Worm (Caenorhabditis elegans) whole organism, midembryonic: Measurements from ENCODE around the gene B0035.15.

ENCODE experiments used
- flt-1 ChIP-seq: fragments of 200-800 bp; sonication (Bioruptor generic); IDR thresholded peaks from 2 replicates; pipeline ENCODE4 v1.3.6; 2022; ENCODE audit warnings: missing genetic modification characterization, missing compliant biosample characterization
- klf-2 ChIP-seq: fragments of 200-800 bp; sonication (Bioruptor generic); conservative IDR thresholded peaks from 2 replicates; pipeline ENCODE4 v1.3.6; 2022; ENCODE audit warnings: missing genetic modification reagents, missing genetic modification characterization, missing compliant biosample characterization
- med-1 ChIP-seq: sonication (generic microtip); optimal IDR thresholded peaks from 2 replicates; lab custom pipeline; 2017; ENCODE audit warnings: missing genetic modification characterization, mild to moderate bottlenecking, missing compliant biosample characterization, antibody characterized with exemption, missing genetic modification reagents; ENCODE audit not compliant: insufficient read depth
- ref-1 ChIP-seq: fragments of 200-800 bp; sonication (Bioruptor generic); conservative IDR thresholded peaks from 2 replicates; pipeline ENCODE4 v1.3.6; 2022; ENCODE audit warnings: missing genetic modification reagents, missing genetic modification characterization, missing compliant biosample characterization
- ztf-23 ChIP-seq: fragments of 200-800 bp; sonication (Bioruptor generic); IDR thresholded peaks from 2 replicates; pipeline ENCODE4 v1.3.6; 2022; ENCODE audit warnings: missing genetic modification reagents, missing genetic modification characterization, missing compliant biosample characterization
- ztf-29 ChIP-seq: fragments of 200-800 bp; sonication (Bioruptor generic); IDR thresholded peaks from 2 replicates; pipeline ENCODE4 v1.3.6; 2022; ENCODE audit warnings: missing genetic modification reagents, missing genetic modification characterization, missing compliant biosample characterization

DNA sequence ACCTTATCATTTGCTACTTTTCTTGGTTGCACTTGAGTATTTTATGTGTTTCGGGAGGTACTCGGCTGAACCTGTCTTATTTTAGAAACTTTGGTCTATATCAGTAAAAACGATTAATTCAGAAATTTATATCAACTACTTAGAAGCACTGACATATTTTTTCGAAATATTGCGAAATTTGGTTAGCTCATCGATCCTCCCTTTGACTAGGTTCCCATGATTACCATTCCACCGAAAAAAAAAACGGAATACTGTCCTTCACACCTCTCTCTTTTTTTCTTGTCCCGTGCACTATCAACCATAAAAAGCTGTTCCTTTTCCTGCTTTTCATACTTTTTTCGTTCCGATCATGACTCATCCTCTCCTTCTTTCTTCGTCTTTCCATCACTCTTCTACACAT is 12.8 kb downstream of the B0035.15 start:
- TF ChIP-seq ztf-29 (no peak), med-1 (no peak), ref-1 (GFP tag; lab: Robert Waterston, UW) (no peak), klf-2 (GFP tag; lab: Robert Waterston, UW) (no peak), flt-1 (GFP tag; lab: Robert Waterston, UW) (no peak), ztf-23 (no peak)
